Worm (Caenorhabditis elegans): ENCODE results near the gene T28D9.1.

DNA sequence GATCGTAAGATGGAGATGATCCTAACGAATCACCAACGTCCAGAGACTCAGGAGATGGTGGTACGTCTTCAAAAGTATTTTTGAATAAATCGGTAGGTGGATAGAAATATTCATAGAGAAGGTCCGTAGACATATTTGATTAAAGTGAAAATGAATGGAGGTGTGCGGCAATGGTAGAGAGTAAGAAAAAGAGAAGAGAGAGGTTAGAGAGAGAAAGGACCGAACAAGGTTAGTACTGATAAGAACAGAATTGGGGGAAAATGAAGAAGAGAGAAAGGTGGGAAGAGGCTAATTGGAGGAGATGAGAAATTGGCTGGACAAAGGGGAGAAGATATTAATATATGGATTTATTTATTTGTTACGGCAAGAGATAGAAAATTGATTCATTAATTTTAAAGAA lies 42.5 kb upstream of the T28D9.1 start, which contains the start of gene nhr-22:
- TF ChIP-seq hmbx-1 (tag; optimal IDR thresholded peaks at IDR 0.05): no peak
- no peak for TF ChIP-seq ceh-13 (GFP tag; optimal IDR thresholded peaks at IDR 0.05)
- no peak for TF ChIP-seq ceh-36 (tag; optimal IDR thresholded peaks at IDR 0.05)
- TF ChIP-seq ama-1 (optimal IDR thresholded peaks at IDR 0.05): no peak
- TF ChIP-seq tbx-11 (GFP tag; IDR thresholded peaks at IDR 0.05): no peak
- TF ChIP-seq tra-4 (tag; optimal IDR thresholded peaks at IDR 0.05): no peak
- TF ChIP-seq scrt-1 (GFP tag; IDR thresholded peaks at IDR 0.05): no peak
- no peak for TF ChIP-seq pes-1 (GFP tag; IDR thresholded peaks at IDR 0.05)
- no peak for TF ChIP-seq ets-7 (tag; optimal IDR thresholded peaks at IDR 0.05)
- TF ChIP-seq sea-1 (GFP tag; conservative IDR thresholded peaks at IDR 0.05): no peak
- TF ChIP-seq flt-1 (GFP tag; IDR thresholded peaks at IDR 0.05): no peak
- TF ChIP-seq hnd-1 (tag; optimal IDR thresholded peaks at IDR 0.05): no peak

Data from whole organism, early embryonic.